Fruit fly (Drosophila melanogaster) Kc167 (cell line): ENCODE results near the gene ssp3.

Source experiments
- Myc ChIP-seq: fragments of >200 bp; optimal IDR thresholded peaks from 2 replicates; lab custom pipeline; 2017; ENCODE audit warnings: missing external identifiers
- Sin3A ChIP-seq: fragments of >200 bp; optimal IDR thresholded peaks from 2 replicates; lab custom pipeline; 2018; ENCODE audit warnings: missing external identifiers
- h ChIP-seq: fragments of >200 bp; optimal IDR thresholded peaks from 3 replicates; lab custom pipeline; 2018; ENCODE audit warnings: missing external identifiers
- insv ChIP-seq: fragments of >200 bp; optimal IDR thresholded peaks from 3 replicates; lab custom pipeline; 2018; ENCODE audit warnings: missing external identifiers
- psq ChIP-seq: fragments of >200 bp; optimal IDR thresholded peaks from 2 replicates; lab custom pipeline; 2017; ENCODE audit warnings: missing external identifiers
- ttk ChIP-seq: sonication (Bioruptor generic); optimal IDR thresholded peaks from 2 replicates; lab custom pipeline; 2017; ENCODE audit warnings: missing external identifiers

- TF ChIP-seq Sin3A (lab: Kevin White, UChicago) (no peak), psq (lab: Kevin White, UChicago) (no peak), Myc (lab: Kevin White, UChicago) (no peak), h (lab: Kevin White, UChicago) (no peak), ttk (no peak), insv (lab: Kevin White, UChicago) (no peak)
Measured at dm6 chr2L:18866582-18866981, 77.2 kb downstream of the ssp3 start.
